Fruit fly (Drosophila melanogaster) whole organism, prepupa: ENCODE results near the gene kek6.
A peak's percentile ranks its signal among the peaks of the same experiment; 100 is the strongest.

Experiments
- CG10631 ChIP-seq: fragments of 200-800 bp; sonication (Bioruptor generic); optimal IDR thresholded peaks from 2 replicates; lab custom pipeline; 2016; ENCODE audit warnings: missing biosample characterization, missing genetic modification characterization
- CG10669 ChIP-seq: fragments of 200-800 bp; sonication (Bioruptor generic); optimal IDR thresholded peaks from 3 replicates; lab custom pipeline; 2018; ENCODE audit warnings: missing biosample characterization, mild to moderate bottlenecking, missing genetic modification characterization, moderate library complexity
- CG11762 ChIP-seq: fragments of 200-800 bp; sonication (Bioruptor generic); optimal IDR thresholded peaks from 3 replicates; lab custom pipeline; 2016; ENCODE audit warnings: missing biosample characterization, missing genetic modification characterization; ENCODE audit not compliant: insufficient read depth
- CG11902 ChIP-seq: fragments of 200-800 bp; sonication (Bioruptor generic); optimal IDR thresholded peaks from 3 replicates; lab custom pipeline; 2016; ENCODE audit warnings: missing biosample characterization, missing genetic modification characterization
- CG15336 ChIP-seq: fragments of 200-800 bp; sonication (Bioruptor generic); IDR thresholded peaks from 2 replicates; pipeline ENCODE4 v1.3.6; 2022; ENCODE audit warnings: missing biosample characterization, missing genetic modification characterization
- CG3032 ChIP-seq: fragments of 200-800 bp; optimal IDR thresholded peaks from 2 replicates; lab custom pipeline; 2019; ENCODE audit warnings: missing biosample characterization, mild to moderate bottlenecking, missing genetic modification characterization, moderate library complexity
- CG31627 ChIP-seq: fragments of 200-800 bp; sonication (Bioruptor generic); optimal IDR thresholded peaks from 3 replicates; lab custom pipeline; 2016; ENCODE audit warnings: missing biosample characterization, missing genetic modification characterization
- CG32006 ChIP-seq: fragments of 200-800 bp; sonication (Bioruptor generic); optimal IDR thresholded peaks from 3 replicates; lab custom pipeline; 2017; ENCODE audit warnings: missing biosample characterization, mild to moderate bottlenecking, missing genetic modification characterization
- CG34406 ChIP-seq: fragments of 200-800 bp; sonication (Bioruptor generic); optimal IDR thresholded peaks from 3 replicates; lab custom pipeline; 2016; ENCODE audit warnings: missing biosample characterization, missing genetic modification characterization
- CG3919 ChIP-seq: fragments of 200-800 bp; sonication (Bioruptor generic); optimal IDR thresholded peaks from 3 replicates; lab custom pipeline; 2016; ENCODE audit warnings: missing biosample characterization, missing genetic modification characterization
- CG4318 ChIP-seq: fragments of 200-800 bp; sonication (Bioruptor generic); optimal IDR thresholded peaks from 3 replicates; lab custom pipeline; 2017; ENCODE audit warnings: missing biosample characterization, mild to moderate bottlenecking, missing genetic modification characterization
- CG6163 ChIP-seq: fragments of 200-800 bp; sonication (Bioruptor generic); IDR thresholded peaks from 3 replicates; pipeline ENCODE4 v1.3.6; 2022; ENCODE audit warnings: missing biosample characterization, missing genetic modification characterization
- CG6276 ChIP-seq: fragments of 200-800 bp; sonication (Bioruptor generic); optimal IDR thresholded peaks from 2 replicates; lab custom pipeline; 2017; ENCODE audit warnings: missing biosample characterization, mild to moderate bottlenecking, missing genetic modification characterization
- CG6792 ChIP-seq: fragments of 200-800 bp; sonication (Bioruptor generic); optimal IDR thresholded peaks from 3 replicates; lab custom pipeline; 2016; ENCODE audit warnings: missing biosample characterization, missing genetic modification characterization
- CG6808 ChIP-seq: fragments of 200-800 bp; sonication (Bioruptor generic); optimal IDR thresholded peaks from 3 replicates; lab custom pipeline; 2017; ENCODE audit warnings: missing biosample characterization, missing genetic modification characterization, mild to moderate bottlenecking, moderate library complexity, missing genetic modification reagents
- CG6854 ChIP-seq: fragments of 200-800 bp; sonication (Bioruptor generic); optimal IDR thresholded peaks from 2 replicates; lab custom pipeline; 2017; ENCODE audit warnings: missing biosample characterization, mild to moderate bottlenecking, missing genetic modification characterization
- CG8119 ChIP-seq: fragments of 200-800 bp; sonication (Bioruptor generic); IDR thresholded peaks from 3 replicates; pipeline ENCODE4 v1.3.6; 2022; ENCODE audit warnings: missing biosample characterization, missing genetic modification characterization
- CG8319 ChIP-seq: fragments of 200-800 bp; sonication (Bioruptor generic); optimal IDR thresholded peaks from 3 replicates; lab custom pipeline; 2016; ENCODE audit warnings: missing biosample characterization, missing genetic modification characterization
- CG8632 ChIP-seq: fragments of 200-800 bp; sonication (Bioruptor generic); optimal IDR thresholded peaks from 3 replicates; lab custom pipeline; 2016; ENCODE audit warnings: missing biosample characterization, missing genetic modification characterization
- CG9139 ChIP-seq: fragments of 200-800 bp; sonication (Bioruptor generic); optimal IDR thresholded peaks from 3 replicates; lab custom pipeline; 2017; ENCODE audit warnings: missing biosample characterization, mild to moderate bottlenecking, missing genetic modification characterization
- Eip75B ChIP-seq: fragments of 200-800 bp; sonication (Bioruptor generic); optimal IDR thresholded peaks from 3 replicates; lab custom pipeline; 2016; ENCODE audit warnings: missing biosample characterization, missing genetic modification characterization
- Eip78C ChIP-seq: fragments of 200-800 bp; sonication (Bioruptor generic); peaks from one replicate; lab custom pipeline; 2016; ENCODE audit warnings: missing biosample characterization, missing genetic modification characterization
- Eip93F ChIP-seq: fragments of 200-800 bp; sonication (Bioruptor generic); optimal IDR thresholded peaks from 2 replicates; lab custom pipeline; 2016; ENCODE audit warnings: missing biosample characterization, mild to moderate bottlenecking, missing genetic modification characterization
- Ets96B ChIP-seq: fragments of 200-800 bp; optimal IDR thresholded peaks from 2 replicates; lab custom pipeline; 2019; ENCODE audit warnings: missing biosample characterization, mild to moderate bottlenecking, missing genetic modification characterization, moderate library complexity
- Hr4 ChIP-seq: fragments of 200-800 bp; sonication (Bioruptor generic); optimal IDR thresholded peaks from 3 replicates; lab custom pipeline; 2016; ENCODE audit warnings: missing biosample characterization, missing genetic modification characterization
- Met ChIP-seq: fragments of 200-800 bp; sonication (Bioruptor generic); optimal IDR thresholded peaks from 3 replicates; lab custom pipeline; 2016; ENCODE audit warnings: missing biosample characterization, missing genetic modification characterization
- OdsH ChIP-seq: fragments of 200-800 bp; sonication (Bioruptor generic); optimal IDR thresholded peaks from 3 replicates; lab custom pipeline; 2016; ENCODE audit warnings: missing biosample characterization, missing genetic modification characterization
- Sox102F ChIP-seq: fragments of 200-800 bp; sonication (Bioruptor generic); optimal IDR thresholded peaks from 2 replicates; lab custom pipeline; 2016; ENCODE audit warnings: missing biosample characterization, mild to moderate bottlenecking, missing genetic modification characterization
- Sox14 ChIP-seq: fragments of 200-800 bp; sonication (Bioruptor generic); optimal IDR thresholded peaks from 3 replicates; lab custom pipeline; 2016; ENCODE audit warnings: missing biosample characterization, missing genetic modification characterization
- Sox15 ChIP-seq: fragments of 200-800 bp; sonication (Bioruptor generic); optimal IDR thresholded peaks from 3 replicates; lab custom pipeline; 2016; ENCODE audit warnings: missing biosample characterization, missing genetic modification characterization
- achi ChIP-seq: fragments of 200-800 bp; sonication (Bioruptor generic); optimal IDR thresholded peaks from 3 replicates; lab custom pipeline; 2016; ENCODE audit warnings: missing biosample characterization, missing genetic modification characterization
- acj6 ChIP-seq: fragments of 200-800 bp; sonication (Bioruptor generic); optimal IDR thresholded peaks from 3 replicates; lab custom pipeline; 2016; ENCODE audit warnings: missing biosample characterization, missing genetic modification characterization
- cyc ChIP-seq: fragments of 200-800 bp; sonication (Bioruptor generic); optimal IDR thresholded peaks from 3 replicates; lab custom pipeline; 2016; ENCODE audit warnings: missing biosample characterization, missing genetic modification characterization
- dac ChIP-seq: fragments of 200-800 bp; sonication (Bioruptor generic); optimal IDR thresholded peaks from 2 replicates; lab custom pipeline; 2017; ENCODE audit warnings: missing biosample characterization, mild to moderate bottlenecking, missing genetic modification characterization
- esn ChIP-seq: fragments of 200-800 bp; sonication (Bioruptor generic); optimal IDR thresholded peaks from 2 replicates; lab custom pipeline; 2016; ENCODE audit warnings: missing biosample characterization, mild to moderate bottlenecking, missing genetic modification characterization, moderate library complexity
- fd85E ChIP-seq: fragments of 200-800 bp; sonication (Bioruptor generic); optimal IDR thresholded peaks from 3 replicates; lab custom pipeline; 2016; ENCODE audit warnings: missing biosample characterization, missing genetic modification characterization
- fkh ChIP-seq: fragments of 200-800 bp; sonication (Bioruptor generic); optimal IDR thresholded peaks from 3 replicates; lab custom pipeline; 2017; ENCODE audit warnings: missing biosample characterization, mild to moderate bottlenecking, missing genetic modification characterization, moderate library complexity
- lz ChIP-seq: fragments of 200-800 bp; sonication (Bioruptor generic); optimal IDR thresholded peaks from 3 replicates; lab custom pipeline; 2016; ENCODE audit warnings: missing biosample characterization, missing genetic modification characterization
- net ChIP-seq: fragments of 200-800 bp; sonication (Bioruptor generic); optimal IDR thresholded peaks from 3 replicates; lab custom pipeline; 2016; ENCODE audit warnings: missing biosample characterization, missing genetic modification characterization
- pdm3 ChIP-seq: fragments of 200-800 bp; sonication (Bioruptor generic); optimal IDR thresholded peaks from 3 replicates; lab custom pipeline; 2016; ENCODE audit warnings: missing biosample characterization, missing genetic modification characterization
- salr ChIP-seq, 2 experiments: fragments of 200-800 bp; sonication (Bioruptor generic); optimal IDR thresholded peaks; 3 replicates each; lab custom pipeline; 2016 to 2018; ENCODE audit warnings: missing biosample characterization in 2 of 2, missing genetic modification characterization in 2 of 2, mild to moderate bottlenecking in 1 of 2
- spab ChIP-seq: fragments of 200-800 bp; sonication (Bioruptor generic); optimal IDR thresholded peaks from 2 replicates; lab custom pipeline; 2017; ENCODE audit warnings: missing biosample characterization, mild to moderate bottlenecking, missing genetic modification characterization, missing genetic modification reagents
- ss ChIP-seq, 2 experiments: fragments of 200-800 bp; sonication (Bioruptor generic); optimal IDR thresholded peaks; 2 replicates in 1 of 2; 3 replicates in 1 of 2; lab custom pipeline; 2017 to 2018; ENCODE audit warnings: mild to moderate bottlenecking in 2 of 2, missing biosample characterization in 2 of 2, missing genetic modification characterization in 2 of 2, moderate library complexity in 1 of 2
- svp ChIP-seq: fragments of 200-800 bp; sonication (Bioruptor generic); peaks from one replicate; lab custom pipeline; 2016; ENCODE audit warnings: missing biosample characterization, missing genetic modification characterization
- topi ChIP-seq: fragments of 200-800 bp; sonication (Bioruptor generic); optimal IDR thresholded peaks from 3 replicates; lab custom pipeline; 2016; ENCODE audit warnings: missing biosample characterization, missing genetic modification characterization

The kek6 gene

dm6 chr3R:31688671-31689642 is 67.0 kb downstream of the kek6 start (continued):
- TF ChIP-seq lz (GFP tag; lab: Kevin White, UChicago), result peak; percentile 70
- peak; percentile 38 for TF ChIP-seq Sox14 (GFP tag; lab: Kevin White, UChicago)
- TF ChIP-seq CG3919, result peak; percentile 57
- TF ChIP-seq CG4318 (GFP tag; lab: Kevin White, UChicago), result peak; percentile 38
- no peak for TF ChIP-seq CG9139 (GFP tag; lab: Kevin White, UChicago)
- TF ChIP-seq CG8632, result peak; percentile 70
- TF ChIP-seq esn (GFP tag; lab: Kevin White, UChicago), result peak; percentile 64
- TF ChIP-seq fkh (GFP tag; lab: Kevin White, UChicago), result no peak
- peak in 1 of 2 experiments; percentile 12 for TF ChIP-seq ss (GFP tag; optimal IDR thresholded peaks at IDR 0.05; lab: Kevin White, UChicago)
- no peak for TF ChIP-seq Eip93F (GFP tag; lab: Kevin White, UChicago)
- peak; percentile 52 for TF ChIP-seq Ets96B (tag; lab: Kevin White, UChicago)
- TF ChIP-seq CG10669 (GFP tag; lab: Kevin White, UChicago), result peak; percentile 44
- TF ChIP-seq Eip75B (GFP tag; lab: Kevin White, UChicago), result no peak
- TF ChIP-seq topi (GFP tag; lab: Kevin White, UChicago), result peak; percentile 72
- peak; percentile 24 for TF ChIP-seq spab
- peak; percentile 52 for TF ChIP-seq CG31627 (GFP tag; lab: Kevin White, UChicago)
- peak; percentile 69 for TF ChIP-seq CG32006 (GFP tag; lab: Kevin White, UChicago)
- TF ChIP-seq CG6854 (GFP tag; lab: Kevin White, UChicago), result peak; percentile 43
- peak; percentile 31; the same call in 1 of the 3 replicates for TF ChIP-seq CG8119
- TF ChIP-seq CG3032, result peak; percentile 45
- peak; percentile 65 for TF ChIP-seq CG34406 (GFP tag; lab: Kevin White, UChicago)
- TF ChIP-seq CG11902 (GFP tag; lab: Kevin White, UChicago), result peak; percentile 16
- TF ChIP-seq CG6163 (GFP tag; lab: Robert Waterston, UW), result peak; percentile 51; the same call in 2 of the 3 replicates
- peak; percentile 32 for TF ChIP-seq CG10631 (GFP tag; lab: Kevin White, UChicago)
- TF ChIP-seq cyc, result peak; percentile 50
- TF ChIP-seq CG6276 (GFP tag; lab: Kevin White, UChicago), result no peak
- TF ChIP-seq CG6792 (GFP tag; lab: Kevin White, UChicago), result peak; percentile 21
- peak; percentile 63 for TF ChIP-seq Met
- TF ChIP-seq net (GFP tag; lab: Kevin White, UChicago), result peak; percentile 47
- peak; percentile 42 for TF ChIP-seq Sox15

DNA sequence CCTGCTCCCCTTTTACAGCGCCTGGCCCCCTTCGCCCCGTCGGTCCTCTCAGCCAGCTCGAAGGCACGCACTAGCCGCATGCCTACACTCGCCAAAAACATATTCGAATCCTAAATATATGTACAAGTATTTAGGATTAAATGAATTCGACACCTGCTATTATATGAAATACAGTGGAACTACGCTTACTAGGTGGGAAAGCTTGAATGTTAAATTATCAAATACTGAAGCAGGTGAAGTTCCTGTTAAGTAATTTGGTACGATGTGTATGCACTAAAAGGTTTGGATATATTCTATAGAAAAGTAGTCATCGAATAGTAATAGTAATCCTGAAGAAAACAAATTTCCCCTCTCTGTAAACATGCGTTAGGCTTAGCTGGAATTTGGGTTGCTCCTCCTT is 67.8 kb downstream of the kek6 start:
- TF ChIP-seq CG6163 (GFP tag; lab: Robert Waterston, UW) (peak; percentile 33; the same call in 1 of the 3 replicates), OdsH (GFP tag; lab: Kevin White, UChicago) (peak; percentile 30), Met (no peak), net (GFP tag; lab: Kevin White, UChicago) (peak; percentile 6), cyc (no peak), dac (GFP tag; lab: Kevin White, UChicago) (peak; percentile 72), Eip78C (GFP tag; lab: Kevin White, UChicago) (peak; percentile 83), CG8119 (peak; percentile 47; the same call in 1 of the 3 replicates), pdm3 (GFP tag; lab: Kevin White, UChicago) (peak; percentile 63), CG11902 (GFP tag; lab: Kevin White, UChicago) (no peak), salr (GFP tag; optimal IDR thresholded peaks at IDR 0.05; lab: Kevin White, UChicago) (peak in 1 of 2 experiments; percentile 73), CG3919 (peak; percentile 57), CG15336 (peak; percentile 56), achi (peak; percentile 51), CG10631 (GFP tag; lab: Kevin White, UChicago) (peak; percentile 72), Ets96B (tag; lab: Kevin White, UChicago) (peak; percentile 8), CG4318 (GFP tag; lab: Kevin White, UChicago) (peak; percentile 70), Hr4 (peak; percentile 82), CG6854 (GFP tag; lab: Kevin White, UChicago) (no peak), svp (GFP tag; lab: Kevin White, UChicago) (no peak), acj6 (GFP tag; lab: Kevin White, UChicago) (peak; percentile 45), CG10669 (GFP tag; lab: Kevin White, UChicago) (peak; percentile 15), fd85E (GFP tag; lab: Kevin White, UChicago) (no peak), CG3032 (peak; percentile 18), Sox14 (GFP tag; lab: Kevin White, UChicago) (peak; percentile 29), fkh (GFP tag; lab: Kevin White, UChicago) (no peak), CG8319 (no peak), CG6808 (GFP tag; lab: Kevin White, UChicago) (no peak), CG6276 (GFP tag; lab: Kevin White, UChicago) (peak; percentile 43), Sox102F (GFP tag; lab: Kevin White, UChicago) (no peak), CG11762 (GFP tag; lab: Kevin White, UChicago) (peak; percentile 30), Sox15 (no peak), Eip93F (GFP tag; lab: Kevin White, UChicago) (no peak)
